Worm (Caenorhabditis elegans): ENCODE measurements around the gene pax-1.

ce11 chrV:8213868-8214267, 10.9 kb upstream of the pax-1 start, which contains the start of gene K07C11.7:
- TF ChIP-seq F55B11.4 (tag; optimal IDR thresholded peaks at IDR 0.05; ENCODE audit: borderline replicate concordance, insufficient read depth): no peak
- no peak for TF ChIP-seq pha-4 (tag; optimal IDR thresholded peaks at IDR 0.05)
- TF ChIP-seq rpc-1 (optimal IDR thresholded peaks at IDR 0.05): no peak
- TF ChIP-seq rpc-1 (tag; optimal IDR thresholded peaks at IDR 0.05): no peak
- TF ChIP-seq C06A6.2 (GFP tag; conservative IDR thresholded peaks at IDR 0.05): no peak
- TF ChIP-seq F10E7.11 (tag; optimal IDR thresholded peaks at IDR 0.05): no peak
- TF ChIP-seq rcor-1 (GFP tag; IDR thresholded peaks at IDR 0.05): no peak
- no peak for TF ChIP-seq snpc-4 (GFP tag; optimal IDR thresholded peaks at IDR 0.05)
- TF ChIP-seq snpc-4 (tag; optimal IDR thresholded peaks at IDR 0.05): no peak
- TF ChIP-seq fkh-3 (tag; optimal IDR thresholded peaks at IDR 0.05): no peak
- no peak for TF ChIP-seq hlh-12 (tag; optimal IDR thresholded peaks at IDR 0.05)
- no peak for TF ChIP-seq nhr-120 (GFP tag; IDR thresholded peaks at IDR 0.05)
- no peak for TF ChIP-seq hlh-26 (GFP tag; conservative IDR thresholded peaks at IDR 0.05)
- TF ChIP-seq unc-62 (GFP tag; optimal IDR thresholded peaks at IDR 0.05): no peak
- TF ChIP-seq him-1 (tag; optimal IDR thresholded peaks at IDR 0.05): no peak
- TF ChIP-seq nhr-80 (tag; optimal IDR thresholded peaks at IDR 0.05): no peak
